Fruit fly (Drosophila melanogaster) whole organism, prepupa: ENCODE measurements around the gene CG13995.

Experiments
- Blimp-1 ChIP-seq: fragments of 200-800 bp; sonication (Bioruptor generic); optimal IDR thresholded peaks from 3 replicates; lab custom pipeline; 2017; ENCODE audit warnings: missing biosample characterization, missing genetic modification characterization, mild to moderate bottlenecking, moderate library complexity, missing genetic modification reagents
- CG10669 ChIP-seq: fragments of 200-800 bp; sonication (Bioruptor generic); optimal IDR thresholded peaks from 3 replicates; lab custom pipeline; 2018; ENCODE audit warnings: missing biosample characterization, mild to moderate bottlenecking, missing genetic modification characterization, moderate library complexity
- CG1621 ChIP-seq: fragments of 200-800 bp; sonication (Bioruptor generic); optimal IDR thresholded peaks from 3 replicates; lab custom pipeline; 2018; ENCODE audit warnings: missing biosample characterization, mild to moderate bottlenecking, missing genetic modification characterization
- CG3032 ChIP-seq: fragments of 200-800 bp; optimal IDR thresholded peaks from 2 replicates; lab custom pipeline; 2019; ENCODE audit warnings: missing biosample characterization, mild to moderate bottlenecking, missing genetic modification characterization, moderate library complexity
- CG32006 ChIP-seq: fragments of 200-800 bp; sonication (Bioruptor generic); optimal IDR thresholded peaks from 3 replicates; lab custom pipeline; 2017; ENCODE audit warnings: missing biosample characterization, mild to moderate bottlenecking, missing genetic modification characterization
- CG6276 ChIP-seq: fragments of 200-800 bp; sonication (Bioruptor generic); optimal IDR thresholded peaks from 2 replicates; lab custom pipeline; 2017; ENCODE audit warnings: missing biosample characterization, mild to moderate bottlenecking, missing genetic modification characterization
- CG6808 ChIP-seq: fragments of 200-800 bp; sonication (Bioruptor generic); optimal IDR thresholded peaks from 3 replicates; lab custom pipeline; 2017; ENCODE audit warnings: missing biosample characterization, missing genetic modification characterization, mild to moderate bottlenecking, moderate library complexity, missing genetic modification reagents
- CG8319 ChIP-seq: fragments of 200-800 bp; sonication (Bioruptor generic); optimal IDR thresholded peaks from 3 replicates; lab custom pipeline; 2016; ENCODE audit warnings: missing biosample characterization, missing genetic modification characterization
- Ets21C ChIP-seq: fragments of 200-800 bp; sonication (Bioruptor generic); optimal IDR thresholded peaks from 3 replicates; lab custom pipeline; 2016; ENCODE audit warnings: missing biosample characterization, missing genetic modification characterization
- Hr39 ChIP-seq: fragments of 200-800 bp; sonication (Bioruptor generic); optimal IDR thresholded peaks from 2 replicates; lab custom pipeline; 2016; ENCODE audit warnings: missing biosample characterization, missing genetic modification characterization
- Lpt ChIP-seq: fragments of 200-800 bp; sonication (Bioruptor generic); optimal IDR thresholded peaks from 3 replicates; lab custom pipeline; 2016; ENCODE audit warnings: missing biosample characterization, missing genetic modification characterization
- Sox102F ChIP-seq: fragments of 200-800 bp; sonication (Bioruptor generic); optimal IDR thresholded peaks from 2 replicates; lab custom pipeline; 2016; ENCODE audit warnings: missing biosample characterization, mild to moderate bottlenecking, missing genetic modification characterization
- Sox14 ChIP-seq: fragments of 200-800 bp; sonication (Bioruptor generic); optimal IDR thresholded peaks from 3 replicates; lab custom pipeline; 2016; ENCODE audit warnings: missing biosample characterization, missing genetic modification characterization
- cyc ChIP-seq: fragments of 200-800 bp; sonication (Bioruptor generic); optimal IDR thresholded peaks from 3 replicates; lab custom pipeline; 2016; ENCODE audit warnings: missing biosample characterization, missing genetic modification characterization
- dsx ChIP-seq: fragments of 200-800 bp; optimal IDR thresholded peaks from 3 replicates; lab custom pipeline; 2019; ENCODE audit warnings: missing biosample characterization, mild to moderate bottlenecking, missing genetic modification characterization, moderate library complexity; ENCODE audit not compliant: poor library complexity, severe bottlenecking
- esn ChIP-seq: fragments of 200-800 bp; sonication (Bioruptor generic); optimal IDR thresholded peaks from 2 replicates; lab custom pipeline; 2016; ENCODE audit warnings: missing biosample characterization, mild to moderate bottlenecking, missing genetic modification characterization, moderate library complexity
- fd59A ChIP-seq: fragments of 200-800 bp; sonication (Bioruptor generic); optimal IDR thresholded peaks from 2 replicates; lab custom pipeline; 2017; ENCODE audit warnings: missing biosample characterization, mild to moderate bottlenecking, missing genetic modification characterization, missing genetic modification reagents
- fkh ChIP-seq: fragments of 200-800 bp; sonication (Bioruptor generic); optimal IDR thresholded peaks from 3 replicates; lab custom pipeline; 2017; ENCODE audit warnings: missing biosample characterization, mild to moderate bottlenecking, missing genetic modification characterization, moderate library complexity
- pdm3 ChIP-seq: fragments of 200-800 bp; sonication (Bioruptor generic); optimal IDR thresholded peaks from 3 replicates; lab custom pipeline; 2016; ENCODE audit warnings: missing biosample characterization, missing genetic modification characterization
- salr ChIP-seq, 2 experiments: fragments of 200-800 bp; sonication (Bioruptor generic); optimal IDR thresholded peaks; 3 replicates each; lab custom pipeline; 2016 to 2018; ENCODE audit warnings: missing biosample characterization in 2 of 2, missing genetic modification characterization in 2 of 2, mild to moderate bottlenecking in 1 of 2
- svp ChIP-seq: fragments of 200-800 bp; sonication (Bioruptor generic); peaks from one replicate; lab custom pipeline; 2016; ENCODE audit warnings: missing biosample characterization, missing genetic modification characterization

The CG13995 gene

dm6 chr2L:6100202-6100689, 46.1 kb downstream of the CG13995 start, which contains the start of gene stai (continued):
- TF ChIP-seq Hr39 (GFP tag; lab: Kevin White, UChicago) (no peak), CG6276 (peak; percentile 17), CG3032 (tag; lab: Kevin White, UChicago) (no peak), Lpt (GFP tag; lab: Kevin White, UChicago) (peak; percentile 4), CG10669 (GFP tag; lab: Kevin White, UChicago) (no peak), cyc (GFP tag; lab: Kevin White, UChicago) (no peak), CG32006 (GFP tag; lab: Kevin White, UChicago) (peak; percentile 11), pdm3 (GFP tag; lab: Kevin White, UChicago) (no peak), Sox14 (GFP tag; lab: Kevin White, UChicago) (peak; percentile 56), Ets21C (GFP tag; lab: Kevin White, UChicago) (no peak), CG8319 (no peak), CG6808 (peak; percentile 66), fkh (GFP tag; lab: Kevin White, UChicago) (peak; percentile 65), CG1621 (peak; percentile 24), esn (GFP tag; lab: Kevin White, UChicago) (peak; percentile 45), Blimp-1 (GFP tag; lab: Kevin White, UChicago) (peak; percentile 88), Sox102F (peak; percentile 47), salr (GFP tag; optimal IDR thresholded peaks at IDR 0.05; lab: Kevin White, UChicago) (peak in 1 of 2 experiments; percentile 15), dsx (peak; percentile 58), fd59A (GFP tag; lab: Kevin White, UChicago) (no peak)

dm6 chr2L:6109313-6109847, 55.3 kb downstream of the CG13995 start:
- TF ChIP-seq svp (GFP tag; lab: Kevin White, UChicago) (peak; percentile 2), Sox102F (no peak)
